Worm (Caenorhabditis elegans) whole organism, L1 larva: ENCODE data around the gene mrpl-51.

Experiments
- C16A3.4 ChIP-seq: fragments of 150-350 bp; optimal IDR thresholded peaks from 2 replicates; lab custom pipeline; 2014; ENCODE audit warnings: missing biosample characterization, missing genetic modification characterization
- F16B12.6 ChIP-seq: fragments of 150-350 bp; optimal IDR thresholded peaks from 2 replicates; lab custom pipeline; 2014; ENCODE audit warnings: missing biosample characterization, missing genetic modification characterization
- aha-1 ChIP-seq: fragments of 150-350 bp; optimal IDR thresholded peaks from 2 replicates; lab custom pipeline; 2014; ENCODE audit warnings: missing biosample characterization, missing genetic modification characterization
- alr-1 ChIP-seq: fragments of 200-800 bp; sonication (Bioruptor generic); optimal IDR thresholded peaks from 2 replicates; lab custom pipeline; 2018; ENCODE audit warnings: borderline replicate concordance, mild to moderate bottlenecking, missing genetic modification characterization, missing compliant biosample characterization
- ama-1 ChIP-seq: fragments of 150-350 bp; optimal IDR thresholded peaks from 2 replicates; lab custom pipeline; 2014
- ceh-63 ChIP-seq: fragments of 200-800 bp; sonication (Bioruptor generic); optimal IDR thresholded peaks from 2 replicates; lab custom pipeline; 2018; ENCODE audit warnings: mild to moderate bottlenecking, missing genetic modification characterization, missing compliant biosample characterization
- ceh-8 ChIP-seq: fragments of 200-800 bp; sonication (Bioruptor generic); optimal IDR thresholded peaks from 2 replicates; lab custom pipeline; 2018; ENCODE audit warnings: mild to moderate bottlenecking, missing genetic modification characterization, moderate library complexity, missing compliant biosample characterization
- ceh-82 ChIP-seq, 3 experiments: fragments of 150-350 bp in 1 of 3; sonication (generic microtip) in 2 of 3; optimal IDR thresholded peaks; 2 replicates each; lab custom pipeline; 2014 to 2017; ENCODE audit warnings: missing biosample characterization in 3 of 3, missing genetic modification characterization in 3 of 3
- ceh-88 ChIP-seq: fragments of 200-800 bp; sonication (Bioruptor generic); IDR thresholded peaks from 2 replicates; pipeline ENCODE4 v1.3.6; 2022; ENCODE audit warnings: missing genetic modification characterization, missing compliant biosample characterization
- ceh-90 ChIP-seq: sonication (generic microtip); optimal IDR thresholded peaks from 2 replicates; lab custom pipeline; 2016; ENCODE audit warnings: missing genetic modification characterization, missing compliant biosample characterization
- dsc-1 ChIP-seq: sonication (generic microtip); optimal IDR thresholded peaks from 2 replicates; lab custom pipeline; 2016; ENCODE audit warnings: mild to moderate bottlenecking, missing genetic modification characterization, missing compliant biosample characterization
- efl-1 ChIP-seq, 4 experiments: fragments of 150-350 bp; optimal IDR thresholded peaks in 3 of 4; peaks in 1 of 4; 1 replicate in 1 of 4; 2 replicates in 3 of 4; lab custom pipeline; 2014; ENCODE audit warnings: missing biosample characterization in 2 of 4, missing genetic modification characterization in 2 of 4, missing genetic modification reagents in 2 of 4
- efl-3 ChIP-seq: fragments of 200-800 bp; sonication (Bioruptor generic); optimal IDR thresholded peaks from 2 replicates; lab custom pipeline; 2018; ENCODE audit warnings: mild to moderate bottlenecking, missing genetic modification characterization, missing compliant biosample characterization
- egl-13 ChIP-seq: sonication (generic microtip); optimal IDR thresholded peaks from 2 replicates; lab custom pipeline; 2016; ENCODE audit warnings: missing genotype, missing genetic modification reagents, missing genetic modification characterization, missing compliant biosample characterization
- elt-2 ChIP-seq: sonication (generic microtip); optimal IDR thresholded peaks from 2 replicates; lab custom pipeline; 2016; ENCODE audit warnings: missing genetic modification characterization, mild to moderate bottlenecking, inconsistent platforms, missing compliant biosample characterization, missing genetic modification reagents
- ets-5 ChIP-seq: fragments of 200-800 bp; sonication (Bioruptor generic); IDR thresholded peaks from 2 replicates; pipeline ENCODE4 v1.3.6; 2022; ENCODE audit warnings: missing genetic modification characterization, missing compliant biosample characterization
- fkh-4 ChIP-seq: sonication (generic microtip); optimal IDR thresholded peaks from 2 replicates; lab custom pipeline; 2016; ENCODE audit warnings: missing compliant biosample characterization, missing genetic modification characterization, borderline replicate concordance
- grh-1 ChIP-seq: fragments of 200-800 bp; sonication (Bioruptor generic); IDR thresholded peaks from 2 replicates; pipeline ENCODE4 v1.3.6; 2022; ENCODE audit warnings: missing genetic modification reagents, missing genetic modification characterization, missing compliant biosample characterization
- hlh-17 ChIP-seq: fragments of 200-800 bp; sonication (Bioruptor generic); optimal IDR thresholded peaks from 2 replicates; lab custom pipeline; 2018; ENCODE audit warnings: missing genetic modification characterization, mild to moderate bottlenecking, missing compliant biosample characterization, moderate library complexity, borderline replicate concordance
- hlh-4 ChIP-seq: sonication (generic microtip); optimal IDR thresholded peaks from 2 replicates; lab custom pipeline; 2016; ENCODE audit warnings: mild to moderate bottlenecking, missing genetic modification characterization, missing compliant biosample characterization
- hpl-2 ChIP-seq: fragments of 150-350 bp; optimal IDR thresholded peaks from 2 replicates; lab custom pipeline; 2014; ENCODE audit warnings: missing biosample characterization, missing genetic modification reagents, missing genetic modification characterization
- jun-1 ChIP-seq: fragments of 150-350 bp; optimal IDR thresholded peaks from 2 replicates; lab custom pipeline; 2014; ENCODE audit warnings: missing biosample characterization, missing genetic modification reagents, missing genetic modification characterization
- lin-13 ChIP-seq: fragments of 150-350 bp; optimal IDR thresholded peaks from 2 replicates; lab custom pipeline; 2014; ENCODE audit warnings: missing biosample characterization, missing genetic modification reagents, missing genetic modification characterization
- lin-14 ChIP-seq: fragments of 200-800 bp; sonication (Bioruptor generic); optimal IDR thresholded peaks from 2 replicates; lab custom pipeline; 2018; ENCODE audit warnings: mild to moderate bottlenecking, missing genetic modification characterization, moderate library complexity, missing compliant biosample characterization
- lin-15B ChIP-seq: fragments of 150-350 bp; sonication (generic microtip); optimal IDR thresholded peaks from 3 replicates; lab custom pipeline; 2014; ENCODE audit warnings: missing biosample characterization, missing genetic modification characterization
- lin-39 ChIP-seq: fragments of 150-350 bp; optimal IDR thresholded peaks from 2 replicates; lab custom pipeline; 2014; ENCODE audit warnings: missing biosample characterization, missing genetic modification reagents, missing genetic modification characterization
- lir-3 ChIP-seq: sonication (generic microtip); optimal IDR thresholded peaks from 2 replicates; lab custom pipeline; 2016; ENCODE audit warnings: mild to moderate bottlenecking, missing genetic modification characterization, moderate library complexity, missing compliant biosample characterization; ENCODE audit not compliant: poor library complexity
- lsy-2 ChIP-seq, 2 experiments: fragments of 150-350 bp; optimal IDR thresholded peaks; 2 replicates each; lab custom pipeline; 2014; ENCODE audit warnings: missing biosample characterization in 2 of 2, missing genetic modification characterization in 2 of 2
- mdl-1 ChIP-seq, 2 experiments: fragments of 150-350 bp; optimal IDR thresholded peaks; 2 replicates each; lab custom pipeline; 2014 to 2017; ENCODE audit warnings: missing biosample characterization in 2 of 2, missing genetic modification characterization in 2 of 2, inconsistent platforms in 1 of 2
- mef-2 ChIP-seq: fragments of 150-350 bp; optimal IDR thresholded peaks from 2 replicates; lab custom pipeline; 2014; ENCODE audit warnings: missing biosample characterization, missing genetic modification characterization
- nhr-11 ChIP-seq: fragments of 150-350 bp; optimal IDR thresholded peaks from 2 replicates; lab custom pipeline; 2014; ENCODE audit warnings: missing biosample characterization, missing genetic modification characterization
- nhr-19 ChIP-seq: fragments of 200-800 bp; sonication (Bioruptor generic); conservative IDR thresholded peaks from 2 replicates; pipeline ENCODE4 v1.3.6; 2022; ENCODE audit warnings: missing genetic modification characterization, missing compliant biosample characterization
- nhr-20 ChIP-seq: sonication (generic microtip); optimal IDR thresholded peaks from 2 replicates; lab custom pipeline; 2016; ENCODE audit warnings: mild to moderate bottlenecking, missing genetic modification characterization, missing compliant biosample characterization
- nhr-237 ChIP-seq: fragments of 150-350 bp; optimal IDR thresholded peaks from 2 replicates; lab custom pipeline; 2014; ENCODE audit warnings: missing biosample characterization, missing genetic modification characterization
- nhr-28 ChIP-seq: fragments of 150-350 bp; optimal IDR thresholded peaks from 2 replicates; lab custom pipeline; 2014; ENCODE audit warnings: missing biosample characterization, missing genetic modification characterization
- nhr-47 ChIP-seq: sonication (generic microtip); optimal IDR thresholded peaks from 2 replicates; lab custom pipeline; 2016; ENCODE audit warnings: mild to moderate bottlenecking, missing genetic modification characterization, moderate library complexity, missing compliant biosample characterization
- nhr-71 ChIP-seq: sonication (generic microtip); optimal IDR thresholded peaks from 2 replicates; lab custom pipeline; 2016; ENCODE audit warnings: mild to moderate bottlenecking, missing genetic modification characterization, moderate library complexity, missing compliant biosample characterization
- nhr-84 ChIP-seq: sonication (generic microtip); optimal IDR thresholded peaks from 2 replicates; lab custom pipeline; 2017; ENCODE audit warnings: missing biosample characterization, missing genetic modification characterization
- nhr-85 ChIP-seq: sonication (generic microtip); peaks from one replicate; lab custom pipeline; 2016; ENCODE audit warnings: missing genetic modification characterization, inconsistent platforms, missing compliant biosample characterization
- pax-3 ChIP-seq: fragments of 200-800 bp; sonication (Bioruptor generic); optimal IDR thresholded peaks from 2 replicates; lab custom pipeline; 2018; ENCODE audit warnings: mild to moderate bottlenecking, missing genetic modification characterization, moderate library complexity, missing compliant biosample characterization
- skn-1 ChIP-seq: fragments of 150-350 bp; optimal IDR thresholded peaks from 2 replicates; lab custom pipeline; 2014; ENCODE audit warnings: missing biosample characterization, missing genetic modification characterization
- snpc-4 ChIP-seq: fragments of 150-350 bp; optimal IDR thresholded peaks from 2 replicates; lab custom pipeline; 2014; ENCODE audit warnings: missing biosample characterization, missing genetic modification characterization
- snu-23 ChIP-seq: sonication (generic microtip); optimal IDR thresholded peaks from 2 replicates; lab custom pipeline; 2016; ENCODE audit warnings: missing genetic modification characterization, missing compliant biosample characterization
- sox-4 ChIP-seq: sonication (generic microtip); optimal IDR thresholded peaks from 2 replicates; lab custom pipeline; 2016; ENCODE audit warnings: missing genetic modification characterization, missing compliant biosample characterization
- sptf-1 ChIP-seq: fragments of 150-350 bp; optimal IDR thresholded peaks from 2 replicates; lab custom pipeline; 2014; ENCODE audit warnings: missing biosample characterization, missing genetic modification characterization
- sup-37 ChIP-seq: fragments of 200-800 bp; sonication (Bioruptor generic); optimal IDR thresholded peaks from 2 replicates; lab custom pipeline; 2018; ENCODE audit warnings: mild to moderate bottlenecking, missing genetic modification characterization, missing compliant biosample characterization
- swsn-7 ChIP-seq: sonication (generic microtip); optimal IDR thresholded peaks from 2 replicates; lab custom pipeline; 2016; ENCODE audit warnings: missing genetic modification characterization, missing compliant biosample characterization
- unc-30 ChIP-seq: sonication (generic microtip); optimal IDR thresholded peaks from 2 replicates; lab custom pipeline; 2017; ENCODE audit warnings: missing biosample characterization, missing genetic modification characterization
- unc-62 ChIP-seq: fragments of 150-350 bp; optimal IDR thresholded peaks from 2 replicates; lab custom pipeline; 2014; ENCODE audit warnings: missing biosample characterization, missing genetic modification reagents, missing genetic modification characterization
- unc-86 ChIP-seq: sonication (generic microtip); optimal IDR thresholded peaks from 2 replicates; lab custom pipeline; 2016; ENCODE audit warnings: missing genetic modification characterization, missing compliant biosample characterization
- xbp-1 ChIP-seq: sonication (generic microtip); optimal IDR thresholded peaks from 2 replicates; lab custom pipeline; 2016; ENCODE audit warnings: missing genetic modification characterization, missing compliant biosample characterization
- zag-1 ChIP-seq: fragments of 150-350 bp; optimal IDR thresholded peaks from 2 replicates; lab custom pipeline; 2014; ENCODE audit warnings: missing biosample characterization, missing genetic modification characterization
- ztf-4 ChIP-seq: fragments of 150-350 bp; optimal IDR thresholded peaks from 2 replicates; lab custom pipeline; 2014; ENCODE audit warnings: missing biosample characterization, missing genetic modification characterization

The mrpl-51 gene

ce11 chrIV:12032383-12032782 is 1.3 kb downstream of the mrpl-51 start (continued):
- TF ChIP-seq jun-1 (tag; lab: Kevin White, UChicago) (peak; percentile 81), snpc-4 (no peak), efl-3 (GFP tag; lab: Kevin White, UChicago) (no peak), nhr-20 (tag; lab: Kevin White, UChicago) (peak; percentile 93), ceh-82 (tag; optimal IDR thresholded peaks at IDR 0.05; lab: Kevin White, UChicago) (peak; percentile 51 to 82 (median 72)), lsy-2 (tag; optimal IDR thresholded peaks at IDR 0.05; lab: Kevin White, UChicago) (peak; percentile 72 to 83), ceh-90 (tag; lab: Kevin White, UChicago) (no peak), nhr-28 (no peak), grh-1 (GFP tag; lab: Robert Waterston, UW) (peak; percentile 50), xbp-1 (tag; lab: Kevin White, UChicago) (peak; percentile 75), nhr-237 (tag; lab: Kevin White, UChicago) (peak; percentile 47), skn-1 (tag; lab: Kevin White, UChicago) (peak; percentile 80), ceh-63 (no peak), aha-1 (tag; lab: Kevin White, UChicago) (no peak), ceh-88 (peak; percentile 8; the same call in 1 of the 2 replicates), unc-62 (GFP tag; lab: Kevin White, UChicago) (no peak), nhr-47 (tag; lab: Kevin White, UChicago) (peak; percentile 85), C16A3.4 (tag; lab: Kevin White, UChicago) (peak; percentile 83), hlh-17 (GFP tag; lab: Kevin White, UChicago) (no peak), swsn-7 (tag; lab: Kevin White, UChicago) (peak; percentile 87), egl-13 (tag; lab: Kevin White, UChicago) (peak; percentile 27), nhr-71 (peak; percentile 92), hlh-4 (tag; lab: Kevin White, UChicago) (no peak), sup-37 (GFP tag; lab: Kevin White, UChicago) (no peak), ztf-4 (tag; lab: Kevin White, UChicago) (peak; percentile 85), ceh-8 (GFP tag; lab: Kevin White, UChicago) (no peak), hpl-2 (no peak), lir-3 (tag; lab: Kevin White, UChicago) (peak; percentile 68), nhr-85 (peak; percentile 93), unc-86 (tag; lab: Kevin White, UChicago) (peak; percentile 65), mef-2 (tag; lab: Kevin White, UChicago) (no peak), mdl-1 (tag; optimal IDR thresholded peaks at IDR 0.05; lab: Kevin White, UChicago) (peak in 1 of 2 experiments; percentile 86), F16B12.6 (tag; lab: Kevin White, UChicago) (peak; percentile 67), nhr-19 (GFP tag; lab: Robert Waterston, UW) (peak; percentile 73), lin-13 (GFP tag; lab: Kevin White, UChicago) (peak; percentile 66), alr-1 (tag; lab: Kevin White, UChicago) (no peak), lin-15B (peak; percentile 29), sox-4 (tag; lab: Kevin White, UChicago) (no peak), ama-1 (lab: Kevin White, UChicago) (peak; percentile 63), efl-1 (optimal IDR thresholded peaks at IDR 0.05; lab: Kevin White, UChicago) (peak; percentile 79 to 82), efl-1 (GFP tag; optimal IDR thresholded peaks at IDR 0.05 in 1 of 2; lab: Kevin White, UChicago) (peak; percentile 67 to 92), nhr-11 (tag; lab: Kevin White, UChicago) (peak; percentile 69), nhr-84 (no peak), lin-39 (tag; lab: Kevin White, UChicago) (no peak), elt-2 (peak; percentile 76), lin-14 (GFP tag; lab: Kevin White, UChicago) (peak; percentile 95), pax-3 (tag; lab: Kevin White, UChicago) (peak; percentile 36), ets-5 (GFP tag; lab: Robert Waterston, UW) (no peak), zag-1 (tag; lab: Kevin White, UChicago) (no peak), dsc-1 (tag; lab: Kevin White, UChicago) (peak; percentile 66), sptf-1 (tag; lab: Kevin White, UChicago) (no peak), unc-30 (tag; lab: Kevin White, UChicago) (no peak), snu-23 (GFP tag; lab: Kevin White, UChicago) (peak; percentile 95), fkh-4 (no peak)
